Fruit fly (Drosophila melanogaster) whole organism, embryonic: Measurements from ENCODE around the gene cno.

Source experiments
- CG10209 ChIP-seq: fragments of 200-800 bp; sonication (Bioruptor generic); optimal IDR thresholded peaks from 3 replicates; lab custom pipeline; 2017; ENCODE audit warnings: missing biosample characterization, mild to moderate bottlenecking, missing genetic modification characterization, missing genetic modification reagents
- CG10274 ChIP-seq: fragments of 200-800 bp; sonication (Bioruptor generic); optimal IDR thresholded peaks from 3 replicates; lab custom pipeline; 2017; ENCODE audit warnings: missing biosample characterization, mild to moderate bottlenecking, missing genetic modification characterization
- CG12219 ChIP-seq: fragments of 200-800 bp; sonication (Bioruptor generic); optimal IDR thresholded peaks from 3 replicates; lab custom pipeline; 2018; ENCODE audit warnings: missing biosample characterization, mild to moderate bottlenecking, missing genetic modification characterization
- CG1233 ChIP-seq: fragments of 200-800 bp; sonication (Bioruptor generic); optimal IDR thresholded peaks from 4 replicates; lab custom pipeline; 2018; ENCODE audit warnings: missing biosample characterization, mild to moderate bottlenecking, missing genetic modification characterization
- CG12391 ChIP-seq: fragments of 200-800 bp; sonication (Bioruptor generic); optimal IDR thresholded peaks from 3 replicates; lab custom pipeline; 2018; ENCODE audit warnings: missing biosample characterization, mild to moderate bottlenecking, missing genetic modification characterization, moderate library complexity
- CG12659 ChIP-seq: fragments of 200-800 bp; sonication (Bioruptor generic); optimal IDR thresholded peaks from 3 replicates; lab custom pipeline; 2017; ENCODE audit warnings: mild to moderate bottlenecking, missing biosample characterization, missing genetic modification reagents, missing genetic modification characterization
- CG13424 ChIP-seq: fragments of 200-800 bp; sonication (Bioruptor generic); optimal IDR thresholded peaks from 2 replicates; lab custom pipeline; 2019; ENCODE audit warnings: missing biosample characterization, mild to moderate bottlenecking, missing genetic modification characterization, moderate library complexity
- CG13624 ChIP-seq: fragments of 200-800 bp; sonication (Bioruptor generic); optimal IDR thresholded peaks from 2 replicates; lab custom pipeline; 2016; ENCODE audit warnings: missing biosample characterization, missing genetic modification characterization
- CG15601 ChIP-seq: fragments of 200-800 bp; sonication (Bioruptor generic); optimal IDR thresholded peaks from 3 replicates; lab custom pipeline; 2019; ENCODE audit warnings: missing biosample characterization, mild to moderate bottlenecking, missing genetic modification characterization, moderate library complexity
- CG15696 ChIP-seq: fragments of 200-800 bp; sonication (Bioruptor generic); optimal IDR thresholded peaks from 2 replicates; lab custom pipeline; 2019; ENCODE audit warnings: missing biosample characterization, mild to moderate bottlenecking, missing genetic modification characterization, moderate library complexity
- CG16813 ChIP-seq: fragments of 200-800 bp; sonication (Bioruptor generic); IDR thresholded peaks from 3 replicates; pipeline ENCODE4 v1.3.6; 2022; ENCODE audit warnings: missing biosample characterization, missing genetic modification characterization; ENCODE audit not compliant: partially characterized antibody
- CG16863 ChIP-seq: fragments of 200-800 bp; sonication (Bioruptor generic); optimal IDR thresholded peaks from 3 replicates; lab custom pipeline; 2016; ENCODE audit warnings: missing biosample characterization, missing genetic modification characterization
- CG17829 ChIP-seq: fragments of 200-800 bp; optimal IDR thresholded peaks from 2 replicates; lab custom pipeline; 2019; ENCODE audit warnings: missing biosample characterization, mild to moderate bottlenecking, missing genetic modification characterization, moderate library complexity
- CG2116 ChIP-seq: fragments of 200-800 bp; sonication (Bioruptor generic); optimal IDR thresholded peaks from 3 replicates; lab custom pipeline; 2018; ENCODE audit warnings: missing biosample characterization, mild to moderate bottlenecking, missing genetic modification characterization
- CG3163 ChIP-seq: fragments of 200-800 bp; sonication (Bioruptor generic); optimal IDR thresholded peaks from 3 replicates; lab custom pipeline; 2016; ENCODE audit warnings: missing biosample characterization, missing genetic modification characterization
- CG3281 ChIP-seq: fragments of 200-800 bp; sonication (Bioruptor generic); optimal IDR thresholded peaks from 3 replicates; lab custom pipeline; 2017; ENCODE audit warnings: missing biosample characterization, mild to moderate bottlenecking, missing genetic modification characterization
- CG33557 ChIP-seq: fragments of 200-800 bp; sonication (Bioruptor generic); optimal IDR thresholded peaks from 2 replicates; lab custom pipeline; 2019; ENCODE audit warnings: missing biosample characterization, mild to moderate bottlenecking, missing genetic modification characterization, moderate library complexity
- CG3726 ChIP-seq: fragments of 200-800 bp; sonication (Bioruptor generic); IDR thresholded peaks from 3 replicates; pipeline ENCODE4, ENCODE4 v1.3.6; 2022; ENCODE audit warnings: missing biosample characterization, missing genetic modification characterization
- CG3838 ChIP-seq: fragments of 200-800 bp; sonication (Bioruptor generic); optimal IDR thresholded peaks from 3 replicates; lab custom pipeline; 2016; ENCODE audit warnings: missing biosample characterization, missing genetic modification characterization
- CG4424 ChIP-seq: fragments of 200-800 bp; sonication (Bioruptor generic); optimal IDR thresholded peaks from 3 replicates; lab custom pipeline; 2016; ENCODE audit warnings: missing biosample characterization, missing genetic modification characterization
- CG6791 ChIP-seq: fragments of 200-800 bp; sonication (Bioruptor generic); IDR thresholded peaks from 3 replicates; pipeline ENCODE4 v1.3.6; 2022; ENCODE audit warnings: missing biosample characterization, missing genetic modification characterization; ENCODE audit not compliant: partially characterized antibody
- CG7839 ChIP-seq: fragments of 200-800 bp; sonication (Bioruptor generic); optimal IDR thresholded peaks from 3 replicates; lab custom pipeline; 2018; ENCODE audit warnings: missing biosample characterization, mild to moderate bottlenecking, missing genetic modification characterization, moderate library complexity
- CG7987 ChIP-seq: fragments of 200-800 bp; sonication (Bioruptor generic); optimal IDR thresholded peaks from 2 replicates; lab custom pipeline; 2018; ENCODE audit warnings: missing biosample characterization, mild to moderate bottlenecking, missing genetic modification characterization, moderate library complexity
- CG8924 ChIP-seq: fragments of 200-800 bp; optimal IDR thresholded peaks from 3 replicates; lab custom pipeline; 2019; ENCODE audit warnings: missing biosample characterization, mild to moderate bottlenecking, missing genetic modification characterization, moderate library complexity
- CG9437 ChIP-seq: fragments of 200-800 bp; sonication (Bioruptor generic); optimal IDR thresholded peaks from 2 replicates; lab custom pipeline; 2018; ENCODE audit warnings: missing biosample characterization, mild to moderate bottlenecking, missing genetic modification characterization
- CoRest ChIP-seq: fragments of 200-800 bp; sonication (Bioruptor generic); optimal IDR thresholded peaks from 3 replicates; lab custom pipeline; 2018; ENCODE audit warnings: missing biosample characterization, mild to moderate bottlenecking, missing genetic modification characterization, moderate library complexity
- Deaf1 ChIP-seq: fragments of 200-800 bp; optimal IDR thresholded peaks from 3 replicates; lab custom pipeline; 2019; ENCODE audit warnings: missing biosample characterization, mild to moderate bottlenecking, missing genetic modification characterization, moderate library complexity
- Elba2 ChIP-seq: fragments of 200-800 bp; sonication (Bioruptor generic); optimal IDR thresholded peaks from 3 replicates; lab custom pipeline; 2016; ENCODE audit warnings: missing biosample characterization, missing genetic modification characterization
- HHEX ChIP-seq: fragments of 200-800 bp; sonication (Bioruptor generic); optimal IDR thresholded peaks from 3 replicates; lab custom pipeline; 2017; ENCODE audit warnings: missing biosample characterization, mild to moderate bottlenecking, missing genetic modification characterization, missing genetic modification reagents
- Nf-YC ChIP-seq: fragments of 200-800 bp; optimal IDR thresholded peaks from 3 replicates; lab custom pipeline; 2019; ENCODE audit warnings: missing biosample characterization, mild to moderate bottlenecking, missing genetic modification characterization, moderate library complexity
- Six4 ChIP-seq: fragments of 200-800 bp; sonication (Bioruptor generic); optimal IDR thresholded peaks from 2 replicates; lab custom pipeline; 2016; ENCODE audit warnings: missing biosample characterization, missing genetic modification characterization
- Sox100B ChIP-seq: fragments of 200-800 bp; sonication (Bioruptor generic); optimal IDR thresholded peaks from 3 replicates; lab custom pipeline; 2018; ENCODE audit warnings: missing biosample characterization, mild to moderate bottlenecking, missing genetic modification characterization
- bbx ChIP-seq: fragments of 200-800 bp; sonication (Bioruptor generic); IDR thresholded peaks from 2 replicates; pipeline ENCODE4 v1.3.6; 2022; ENCODE audit warnings: missing biosample characterization, missing genetic modification characterization; ENCODE audit not compliant: partially characterized antibody
- croc ChIP-seq: fragments of 200-800 bp; sonication (Bioruptor generic); conservative IDR thresholded peaks from 3 replicates; pipeline ENCODE4 v1.3.6; 2022; ENCODE audit warnings: missing biosample characterization, missing genetic modification characterization
- danr ChIP-seq: fragments of 200-800 bp; sonication (Bioruptor generic); IDR thresholded peaks from 2 replicates; pipeline ENCODE4 v1.3.6; 2022; ENCODE audit warnings: missing biosample characterization, missing genetic modification characterization
- emc ChIP-seq: fragments of 200-800 bp; sonication (Bioruptor generic); optimal IDR thresholded peaks from 2 replicates; lab custom pipeline; 2016; ENCODE audit warnings: missing biosample characterization, missing genetic modification characterization
- exex ChIP-seq: fragments of 200-800 bp; sonication (Bioruptor generic); optimal IDR thresholded peaks from 4 replicates; lab custom pipeline; 2018; ENCODE audit warnings: missing biosample characterization, mild to moderate bottlenecking, missing genetic modification characterization, moderate library complexity
- fu2 ChIP-seq: fragments of 200-800 bp; sonication (Bioruptor generic); optimal IDR thresholded peaks from 2 replicates; lab custom pipeline; 2016; ENCODE audit warnings: missing biosample characterization, missing genetic modification characterization
- her ChIP-seq: fragments of 200-800 bp; sonication (Bioruptor generic); optimal IDR thresholded peaks from 2 replicates; lab custom pipeline; 2016; ENCODE audit warnings: missing biosample characterization, missing genetic modification characterization
- ind ChIP-seq: fragments of 200-800 bp; sonication (Bioruptor generic); optimal IDR thresholded peaks from 3 replicates; lab custom pipeline; 2016; ENCODE audit warnings: missing biosample characterization, missing genetic modification characterization
- insv ChIP-seq, 2 experiments: fragments of 200-800 bp; sonication (Bioruptor generic); optimal IDR thresholded peaks; 3 replicates each; lab custom pipeline; 2016 to 2018; ENCODE audit warnings: missing biosample characterization in 2 of 2, missing genetic modification characterization in 2 of 2
- jing ChIP-seq: fragments of 200-800 bp; sonication (Bioruptor generic); optimal IDR thresholded peaks from 2 replicates; lab custom pipeline; 2018; ENCODE audit warnings: missing biosample characterization, mild to moderate bottlenecking, missing genetic modification characterization
- lbe ChIP-seq: fragments of 200-800 bp; sonication (Bioruptor generic); optimal IDR thresholded peaks from 2 replicates; lab custom pipeline; 2016; ENCODE audit warnings: missing biosample characterization, mild to moderate bottlenecking, missing genetic modification characterization
- mirr ChIP-seq: fragments of 200-800 bp; sonication (Bioruptor generic); optimal IDR thresholded peaks from 3 replicates; lab custom pipeline; 2018; ENCODE audit warnings: missing biosample characterization, mild to moderate bottlenecking, missing genetic modification characterization
- shn ChIP-seq: fragments of 200-800 bp; sonication (Bioruptor generic); optimal IDR thresholded peaks from 3 replicates; lab custom pipeline; 2016; ENCODE audit warnings: missing biosample characterization, missing genetic modification characterization
- sim ChIP-seq: fragments of 200-800 bp; sonication (Bioruptor generic); IDR thresholded peaks from 2 replicates; pipeline ENCODE4 v1.3.6; 2022; ENCODE audit warnings: missing biosample characterization, missing genetic modification characterization
- usp ChIP-seq: fragments of >200 bp; optimal IDR thresholded peaks from 2 replicates; lab custom pipeline; 2017; ENCODE audit warnings: missing biosample characterization, missing genetic modification characterization
- vnd ChIP-seq: fragments of 200-800 bp; sonication (Bioruptor generic); IDR thresholded peaks from 3 replicates; pipeline ENCODE4 v1.3.6; 2022; ENCODE audit warnings: missing biosample characterization, missing genetic modification characterization; ENCODE audit not compliant: partially characterized antibody

cno gene

dm6 chr3R:5264251-5265098 is 47.2 kb upstream of the cno start (continued):
- peak; percentile 37 for TF ChIP-seq her (GFP tag; lab: Kevin White, UChicago)
- peak; percentile 23 for TF ChIP-seq CG15601 (tag; lab: Kevin White, UChicago)
- peak; percentile 64 for TF ChIP-seq CoRest (tag; lab: Kevin White, UChicago)
- TF ChIP-seq exex (tag; lab: Kevin White, UChicago): peak; percentile 5
- TF ChIP-seq CG17829 (tag; lab: Kevin White, UChicago): peak; percentile 79
- TF ChIP-seq mirr (GFP tag; lab: Kevin White, UChicago): peak; percentile 33
- peak; percentile 9 for TF ChIP-seq CG15696 (tag; lab: Kevin White, UChicago)
- peak; percentile 61 for TF ChIP-seq Sox100B
- no peak for TF ChIP-seq CG16813 (GFP tag; lab: Robert Waterston, UW)
- peak; percentile 52 for TF ChIP-seq CG7839 (tag; lab: Kevin White, UChicago)
- 0 out of 3 replicates have a peak, but pooled peaks have one; percentile 7 for TF ChIP-seq CG6791 (GFP tag; lab: Robert Waterston, UW)
- peak; percentile 13 for TF ChIP-seq ind
- TF ChIP-seq sim (GFP tag; lab: Robert Waterston, UW): no peak
- peak; percentile 58 for TF ChIP-seq CG3281
- TF ChIP-seq CG12391 (tag; lab: Kevin White, UChicago): peak; percentile 55
- no peak for TF ChIP-seq Elba2
- TF ChIP-seq jing (GFP tag; lab: Kevin White, UChicago): no peak
- peak; percentile 61 for TF ChIP-seq Nf-YC
- TF ChIP-seq CG4424 (GFP tag; lab: Kevin White, UChicago): peak; percentile 28
- TF ChIP-seq CG2116 (GFP tag; lab: Kevin White, UChicago): peak; percentile 32
- peak; percentile 37 for TF ChIP-seq CG10209 (GFP tag; lab: Kevin White, UChicago)
- peak; percentile 25 for TF ChIP-seq CG10274 (GFP tag; lab: Kevin White, UChicago)
- TF ChIP-seq CG9437 (GFP tag; lab: Kevin White, UChicago): peak; percentile 65
- TF ChIP-seq Six4 (GFP tag; lab: Kevin White, UChicago): no peak
- TF ChIP-seq CG3838: no peak
- no peak for TF ChIP-seq vnd (GFP tag; lab: Robert Waterston, UW)
- TF ChIP-seq CG12219 (GFP tag; lab: Kevin White, UChicago): peak; percentile 42
- peak; percentile 79 for TF ChIP-seq CG8924 (tag; lab: Kevin White, UChicago)
- TF ChIP-seq CG13624 (GFP tag; lab: Kevin White, UChicago): peak; percentile 36
- TF ChIP-seq CG1233 (GFP tag; lab: Kevin White, UChicago): peak; percentile 23
- no peak for TF ChIP-seq usp (GFP tag; lab: Kevin White, UChicago)
- no peak for TF ChIP-seq CG3726 (GFP tag; lab: Robert Waterston, UW)
- peak; percentile 44 for TF ChIP-seq CG16863 (GFP tag; lab: Kevin White, UChicago)
- peak; percentile 37 for TF ChIP-seq CG33557 (GFP tag; lab: Kevin White, UChicago)
- TF ChIP-seq CG3163 (GFP tag; lab: Kevin White, UChicago): peak; percentile 76
- TF ChIP-seq insv (GFP tag; optimal IDR thresholded peaks at IDR 0.05; lab: Kevin White, UChicago): peak in 1 of 2 experiments; percentile 9
- TF ChIP-seq CG7987 (GFP tag; lab: Kevin White, UChicago): peak; percentile 0
- peak; percentile 22 for TF ChIP-seq fu2 (GFP tag; lab: Kevin White, UChicago)
- peak; percentile 20 for TF ChIP-seq emc (GFP tag; lab: Kevin White, UChicago)
- TF ChIP-seq lbe (GFP tag; lab: Kevin White, UChicago): peak; percentile 12
- peak; percentile 61 for TF ChIP-seq CG13424 (tag; lab: Kevin White, UChicago)
- TF ChIP-seq bbx (GFP tag; lab: Robert Waterston, UW): peak; percentile 61; the same call in 1 of the 2 replicates
- no peak for TF ChIP-seq croc (GFP tag; lab: Robert Waterston, UW)
- peak; percentile 45 for TF ChIP-seq CG12659 (GFP tag; lab: Kevin White, UChicago)
- TF ChIP-seq danr (GFP tag; lab: Robert Waterston, UW): no peak
- peak; percentile 98 for TF ChIP-seq Deaf1
- peak; percentile 71 for TF ChIP-seq shn
- peak; percentile 29 for TF ChIP-seq HHEX
